Worm (Caenorhabditis elegans) whole organism, late embryonic: ENCODE data around the gene F40G9.17.

Experiments
- F13H6.1 ChIP-seq: sonication (generic microtip); optimal IDR thresholded peaks from 2 replicates; lab custom pipeline; 2016; ENCODE audit warnings: missing genetic modification characterization, missing compliant biosample characterization
- K02D7.2 ChIP-seq: sonication (generic microtip); optimal IDR thresholded peaks from 2 replicates; lab custom pipeline; 2017; ENCODE audit warnings: mild to moderate bottlenecking, missing genetic modification characterization, missing compliant biosample characterization
- Y22D7AL.16 ChIP-seq: sonication (generic microtip); optimal IDR thresholded peaks from 2 replicates; lab custom pipeline; 2016; ENCODE audit warnings: missing genetic modification characterization, missing compliant biosample characterization
- ahr-1 ChIP-seq: sonication (generic microtip); optimal IDR thresholded peaks from 2 replicates; lab custom pipeline; 2016; ENCODE audit warnings: missing genetic modification characterization, missing compliant biosample characterization
- ceh-14 ChIP-seq: sonication (generic microtip); optimal IDR thresholded peaks from 2 replicates; lab custom pipeline; 2016; ENCODE audit warnings: missing genotype, missing genetic modification characterization, missing compliant biosample characterization
- ceh-19 ChIP-seq: fragments of 200-800 bp; sonication (Bioruptor generic); optimal IDR thresholded peaks from 2 replicates; lab custom pipeline; 2018; ENCODE audit warnings: mild to moderate bottlenecking, missing genetic modification characterization, missing compliant biosample characterization
- ceh-22 ChIP-seq: sonication (generic microtip); optimal IDR thresholded peaks from 2 replicates; lab custom pipeline; 2017; ENCODE audit warnings: missing biosample characterization, missing genetic modification characterization
- ceh-24 ChIP-seq: sonication (generic microtip); optimal IDR thresholded peaks from 2 replicates; lab custom pipeline; 2016; ENCODE audit warnings: mild to moderate bottlenecking, missing genetic modification characterization, missing compliant biosample characterization
- ceh-30 ChIP-seq: fragments of 150-350 bp; optimal IDR thresholded peaks from 2 replicates; lab custom pipeline; 2014; ENCODE audit warnings: missing biosample characterization, missing genetic modification characterization
- ceh-31 ChIP-seq: sonication (generic microtip); optimal IDR thresholded peaks from 2 replicates; lab custom pipeline; 2016; ENCODE audit warnings: missing genetic modification characterization, missing compliant biosample characterization
- ceh-48 ChIP-seq: sonication (generic microtip); optimal IDR thresholded peaks from 2 replicates; lab custom pipeline; 2016; ENCODE audit warnings: missing genetic modification characterization, inconsistent platforms, missing compliant biosample characterization
- che-1 ChIP-seq: sonication (generic microtip); optimal IDR thresholded peaks from 2 replicates; lab custom pipeline; 2016; ENCODE audit warnings: mild to moderate bottlenecking, missing genetic modification characterization, missing compliant biosample characterization
- dmd-4 ChIP-seq: sonication (generic microtip); optimal IDR thresholded peaks from 2 replicates; lab custom pipeline; 2016; ENCODE audit warnings: borderline replicate concordance, missing genetic modification characterization, missing compliant biosample characterization
- elt-2 ChIP-seq: sonication (generic microtip); optimal IDR thresholded peaks from 2 replicates; lab custom pipeline; 2016; ENCODE audit warnings: missing genetic modification reagents, missing genetic modification characterization, missing compliant biosample characterization
- ets-4 ChIP-seq: sonication (generic microtip); optimal IDR thresholded peaks from 2 replicates; lab custom pipeline; 2016; ENCODE audit warnings: missing genetic modification characterization, missing compliant biosample characterization
- eyg-1 ChIP-seq: sonication (generic microtip); optimal IDR thresholded peaks from 2 replicates; lab custom pipeline; 2016; ENCODE audit warnings: missing genotype, missing genetic modification characterization, missing compliant biosample characterization
- fax-1 ChIP-seq: sonication (generic microtip); optimal IDR thresholded peaks from 2 replicates; lab custom pipeline; 2016; ENCODE audit warnings: missing genotype, missing genetic modification characterization, missing compliant biosample characterization
- fkh-10 ChIP-seq: fragments of 150-350 bp; optimal IDR thresholded peaks from 2 replicates; lab custom pipeline; 2014; ENCODE audit warnings: missing biosample characterization, missing genetic modification reagents, missing genetic modification characterization
- fkh-6 ChIP-seq: sonication (generic microtip); optimal IDR thresholded peaks from 2 replicates; lab custom pipeline; 2016; ENCODE audit warnings: missing genetic modification characterization, missing compliant biosample characterization
- hlh-13 ChIP-seq: fragments of 200-800 bp; sonication (Bioruptor generic); optimal IDR thresholded peaks from 2 replicates; lab custom pipeline; 2018; ENCODE audit warnings: mild to moderate bottlenecking, missing genetic modification characterization, missing compliant biosample characterization
- hlh-15 ChIP-seq: sonication (generic microtip); optimal IDR thresholded peaks from 2 replicates; lab custom pipeline; 2016; ENCODE audit warnings: missing genetic modification characterization, missing compliant biosample characterization
- hlh-30 ChIP-seq: sonication (generic microtip); optimal IDR thresholded peaks from 2 replicates; lab custom pipeline; 2017; ENCODE audit warnings: antibody characterized with exemption, missing genetic modification characterization, missing compliant biosample characterization; ENCODE audit not compliant: insufficient read depth
- hlh-6 ChIP-seq: sonication (generic microtip); optimal IDR thresholded peaks from 2 replicates; lab custom pipeline; 2016; ENCODE audit warnings: missing genotype, missing genetic modification characterization, missing compliant biosample characterization
- hlh-8 ChIP-seq: sonication (generic microtip); optimal IDR thresholded peaks from 2 replicates; lab custom pipeline; 2016; ENCODE audit warnings: missing genotype, missing genetic modification characterization, missing compliant biosample characterization
- lim-6 ChIP-seq: sonication (generic microtip); optimal IDR thresholded peaks from 2 replicates; lab custom pipeline; 2016; ENCODE audit warnings: missing genetic modification characterization, missing compliant biosample characterization
- nfya-1 ChIP-seq: sonication (generic microtip); optimal IDR thresholded peaks from 2 replicates; lab custom pipeline; 2017; ENCODE audit warnings: missing genetic modification characterization, mild to moderate bottlenecking, missing compliant biosample characterization, antibody characterized with exemption, moderate library complexity
- nhr-11 ChIP-seq: fragments of 150-350 bp; optimal IDR thresholded peaks from 2 replicates; lab custom pipeline; 2014; ENCODE audit warnings: missing biosample characterization, missing genetic modification characterization
- npax-4 ChIP-seq: sonication (generic microtip); optimal IDR thresholded peaks from 2 replicates; lab custom pipeline; 2016; ENCODE audit warnings: missing genetic modification characterization, missing compliant biosample characterization
- pax-1 ChIP-seq: fragments of 150-350 bp; optimal IDR thresholded peaks from 2 replicates; lab custom pipeline; 2014; ENCODE audit warnings: missing biosample characterization, missing genetic modification characterization
- pha-2 ChIP-seq: sonication (generic microtip); optimal IDR thresholded peaks from 2 replicates; lab custom pipeline; 2017; ENCODE audit warnings: mild to moderate bottlenecking, missing genetic modification characterization, missing compliant biosample characterization
- pros-1 ChIP-seq: fragments of 150-350 bp; optimal IDR thresholded peaks from 2 replicates; lab custom pipeline; 2014; ENCODE audit warnings: missing biosample characterization, missing genetic modification reagents, missing genetic modification characterization
- ref-2 ChIP-seq: sonication (generic microtip); optimal IDR thresholded peaks from 2 replicates; lab custom pipeline; 2016; ENCODE audit warnings: missing genetic modification characterization, missing compliant biosample characterization
- rnt-1 ChIP-seq: sonication (generic microtip); optimal IDR thresholded peaks from 2 replicates; lab custom pipeline; 2016; ENCODE audit warnings: missing genetic modification characterization, missing compliant biosample characterization
- sox-2 ChIP-seq: fragments of 200-800 bp; sonication (Bioruptor generic); IDR thresholded peaks from 2 replicates; pipeline ENCODE4 v1.3.6; 2022; ENCODE audit warnings: missing genetic modification reagents, missing genetic modification characterization, missing compliant biosample characterization
- syd-9 ChIP-seq: sonication (generic microtip); optimal IDR thresholded peaks from 2 replicates; lab custom pipeline; 2016; ENCODE audit warnings: mild to moderate bottlenecking, missing genetic modification characterization, moderate library complexity, missing compliant biosample characterization
- tbx-2 ChIP-seq: sonication (generic microtip); optimal IDR thresholded peaks from 2 replicates; lab custom pipeline; 2016; ENCODE audit warnings: missing genetic modification characterization, missing compliant biosample characterization
- tbx-7 ChIP-seq: sonication (generic microtip); optimal IDR thresholded peaks from 2 replicates; lab custom pipeline; 2016; ENCODE audit warnings: missing genotype, missing genetic modification characterization, missing compliant biosample characterization
- ttx-3 ChIP-seq: sonication (generic microtip); optimal IDR thresholded peaks from 2 replicates; lab custom pipeline; 2016; ENCODE audit warnings: missing genetic modification reagents, missing genetic modification characterization, missing compliant biosample characterization
- unc-3 ChIP-seq, 2 experiments: fragments of 200-800 bp in 1 of 2; sonication (Bioruptor generic) in 1 of 2; sonication (generic microtip) in 1 of 2; conservative IDR thresholded peaks in 1 of 2; optimal IDR thresholded peaks in 1 of 2; 2 replicates each; pipeline versions ENCODE4 v1.3.6 to Lab custom; 2016 to 2022; ENCODE audit warnings: missing compliant biosample characterization in 2 of 2, missing genetic modification characterization in 2 of 2, missing genetic modification reagents in 1 of 2
- unc-42 ChIP-seq: sonication (generic microtip); optimal IDR thresholded peaks from 2 replicates; lab custom pipeline; 2016; ENCODE audit warnings: missing genotype, missing genetic modification characterization, missing compliant biosample characterization
- zip-5 ChIP-seq: sonication (generic microtip); optimal IDR thresholded peaks from 2 replicates; lab custom pipeline; 2016; ENCODE audit warnings: missing genetic modification characterization, missing compliant biosample characterization

The F40G9.17 gene

DNA sequence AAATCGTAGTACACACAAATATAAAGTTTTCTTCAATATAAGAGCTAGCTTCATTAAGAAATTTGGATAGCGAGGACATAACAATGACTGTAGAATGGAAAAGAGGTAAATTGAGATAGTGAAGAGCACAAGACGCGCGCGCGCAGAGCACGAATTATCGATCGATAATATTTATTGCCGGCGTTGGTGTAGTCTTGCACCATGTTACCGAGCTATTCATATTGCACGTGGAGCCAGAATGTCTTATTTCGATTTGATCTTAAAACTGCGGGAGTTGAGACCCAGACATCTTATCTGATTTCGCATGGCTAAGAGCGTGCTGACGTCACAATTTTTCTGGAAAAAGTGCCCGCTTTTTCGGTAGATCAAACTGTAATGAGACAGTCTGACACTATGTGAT lies 24.8 kb upstream of the F40G9.17 start, which contains the start of gene F40G9.18:
TSS of gene F40G9.18 (minus strand) at position 101 of the 400 bp plus-strand sequence.
- TF ChIP-seq fax-1 (tag; lab: Kevin White, UChicago) (no peak), rnt-1 (tag; lab: Kevin White, UChicago) (no peak), pax-1 (tag; lab: Kevin White, UChicago) (no peak), ceh-48 (no peak), hlh-15 (tag; lab: Kevin White, UChicago) (no peak), npax-4 (tag; lab: Kevin White, UChicago) (no peak), che-1 (tag; lab: Kevin White, UChicago) (no peak), ceh-19 (no peak), lim-6 (tag; lab: Kevin White, UChicago) (no peak), ceh-14 (tag; lab: Kevin White, UChicago) (no peak), nhr-11 (tag; lab: Kevin White, UChicago) (no peak), unc-42 (no peak), nfya-1 (tag; lab: Kevin White, UChicago) (no peak), hlh-6 (no peak), syd-9 (tag; lab: Kevin White, UChicago) (no peak)

DNA sequence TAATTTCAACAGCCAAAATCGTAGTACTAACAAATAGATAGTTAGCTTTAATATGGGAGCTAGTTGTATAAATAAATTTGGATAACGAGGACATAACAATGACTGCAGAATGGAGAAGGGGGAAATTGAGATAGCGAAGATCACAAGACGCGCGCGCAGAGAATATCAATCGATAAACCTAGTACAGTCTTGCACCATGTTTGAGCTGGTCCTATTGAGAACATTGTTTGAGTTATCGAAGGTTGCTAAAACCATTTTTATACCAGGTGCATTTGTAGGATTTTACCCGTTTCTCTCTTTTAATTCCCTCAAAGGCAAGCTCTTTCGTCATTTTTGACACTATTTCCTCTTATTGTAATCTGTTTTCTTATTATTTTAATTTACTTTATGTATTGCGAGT lies 22.6 kb upstream of the F40G9.17 start, which contains the start of the genes F40G9.9 and F40G9.12:
TSS of gene F40G9.9 (minus strand) at position 101 of the 400 bp plus-strand sequence.
TSS of gene F40G9.12 (plus strand) at position 231 of the 400 bp plus-strand sequence.
- TF ChIP-seq ceh-30 = no peak
- no peak for TF ChIP-seq zip-5 (tag; lab: Kevin White, UChicago)
- no peak for TF ChIP-seq ahr-1 (tag; lab: Kevin White, UChicago)
- no peak for TF ChIP-seq hlh-8 (tag; lab: Kevin White, UChicago)
- TF ChIP-seq unc-3 (GFP tag; conservative IDR thresholded peaks at IDR 0.05; lab: Robert Waterston, UW) = no peak
- TF ChIP-seq unc-3 (tag; optimal IDR thresholded peaks at IDR 0.05; lab: Kevin White, UChicago) = no peak
- TF ChIP-seq ceh-22 (tag; lab: Kevin White, UChicago) = no peak
- TF ChIP-seq ceh-31 = no peak
- no peak for TF ChIP-seq fkh-10 (GFP tag; lab: Kevin White, UChicago)
- TF ChIP-seq pax-1 (tag; lab: Kevin White, UChicago) = no peak
- no peak for TF ChIP-seq eyg-1 (tag; lab: Kevin White, UChicago)
- TF ChIP-seq npax-4 (tag; lab: Kevin White, UChicago) = no peak
- TF ChIP-seq tbx-2 (tag; lab: Kevin White, UChicago) = no peak
- TF ChIP-seq F13H6.1 = no peak
- TF ChIP-seq rnt-1 (tag; lab: Kevin White, UChicago) = no peak
- no peak for TF ChIP-seq K02D7.2 (tag; lab: Kevin White, UChicago)
- TF ChIP-seq hlh-15 (tag; lab: Kevin White, UChicago) = no peak

- TF ChIP-seq ttx-3 (tag; lab: Kevin White, UChicago) = no peak
- TF ChIP-seq syd-9 (tag; lab: Kevin White, UChicago) = no peak
- TF ChIP-seq ets-4 (tag; lab: Kevin White, UChicago) = no peak
- no peak for TF ChIP-seq dmd-4 (tag; lab: Kevin White, UChicago)
- no peak for TF ChIP-seq pros-1 (tag; lab: Kevin White, UChicago)
- TF ChIP-seq fkh-6 (tag; lab: Kevin White, UChicago) = no peak
- TF ChIP-seq tbx-7 (tag; lab: Kevin White, UChicago) = no peak
- no peak for TF ChIP-seq ceh-24
Observed at ce11 chrIII:173501-173900, 20.8 kb upstream of the F40G9.17 start, which contains the start of gene F40G9.19. TSS of gene F40G9.19 (plus strand) at chrIII:173801.

DNA sequence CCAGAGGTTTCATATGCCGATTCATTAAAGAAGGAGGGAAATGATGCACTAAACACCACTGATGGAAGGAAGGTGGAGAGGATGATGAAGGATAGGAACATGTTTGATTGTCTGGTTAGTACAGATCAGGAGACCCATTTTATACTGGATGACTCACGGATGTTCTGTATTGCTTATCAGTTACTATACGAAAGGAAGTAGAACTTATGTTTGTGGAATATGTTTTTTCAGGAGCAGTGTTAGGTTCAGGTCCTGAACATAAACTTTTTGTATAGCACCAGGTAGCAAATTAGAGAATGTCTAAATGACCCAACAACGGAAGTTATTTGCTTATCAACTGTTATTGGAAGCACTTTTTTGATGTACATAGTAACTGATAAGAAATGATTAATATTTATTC lies 18.5 kb upstream of the F40G9.17 start, which contains the start of gene clec-148:
TSS of gene clec-148 (minus strand) at position 101 of the 400 bp plus-strand sequence.
- no peak for TF ChIP-seq pha-2 (tag; lab: Kevin White, UChicago)
- no peak for TF ChIP-seq ceh-24
- TF ChIP-seq nhr-11 (tag; lab: Kevin White, UChicago) = no peak
- TF ChIP-seq elt-2 (tag; lab: Kevin White, UChicago) = no peak
- TF ChIP-seq nfya-1 (tag; lab: Kevin White, UChicago) = no peak
- TF ChIP-seq hlh-13 = no peak
- no peak for TF ChIP-seq hlh-15 (tag; lab: Kevin White, UChicago)
- TF ChIP-seq sox-2 (GFP tag; lab: Robert Waterston, UW) = no peak
- no peak for TF ChIP-seq hlh-30
- TF ChIP-seq Y22D7AL.16 (tag; lab: Kevin White, UChicago) = no peak
- no peak for TF ChIP-seq ref-2
